Fruit fly (Drosophila melanogaster) whole organism, embryonic: Measurements from ENCODE around the gene udt.
A peak's percentile ranks its signal among the peaks of the same experiment; 100 is the strongest.

Experiments
- CG10274 ChIP-seq: fragments of 200-800 bp; sonication (Bioruptor generic); optimal IDR thresholded peaks from 3 replicates; lab custom pipeline; 2017; ENCODE audit warnings: missing biosample characterization, mild to moderate bottlenecking, missing genetic modification characterization
- CG10959 ChIP-seq: fragments of 200-800 bp; sonication (Bioruptor generic); IDR thresholded peaks from 2 replicates; pipeline ENCODE4 v1.3.6; 2022; ENCODE audit warnings: missing biosample characterization, missing genetic modification characterization
- CG12219 ChIP-seq: fragments of 200-800 bp; sonication (Bioruptor generic); optimal IDR thresholded peaks from 3 replicates; lab custom pipeline; 2018; ENCODE audit warnings: missing biosample characterization, mild to moderate bottlenecking, missing genetic modification characterization
- CG12659 ChIP-seq: fragments of 200-800 bp; sonication (Bioruptor generic); optimal IDR thresholded peaks from 3 replicates; lab custom pipeline; 2017; ENCODE audit warnings: mild to moderate bottlenecking, missing biosample characterization, missing genetic modification reagents, missing genetic modification characterization
- CG12942 ChIP-seq: fragments of 200-800 bp; sonication (Bioruptor generic); optimal IDR thresholded peaks from 3 replicates; lab custom pipeline; 2016; ENCODE audit warnings: missing biosample characterization, missing genetic modification characterization
- CG13296 ChIP-seq: fragments of 200-800 bp; sonication (Bioruptor generic); optimal IDR thresholded peaks from 3 replicates; lab custom pipeline; 2018; ENCODE audit warnings: missing biosample characterization, mild to moderate bottlenecking, missing genetic modification characterization
- CG13775 ChIP-seq: fragments of 200-800 bp; sonication (Bioruptor generic); optimal IDR thresholded peaks from 3 replicates; lab custom pipeline; 2017; ENCODE audit warnings: missing biosample characterization, mild to moderate bottlenecking, missing genetic modification characterization
- CG14014 ChIP-seq: fragments of 200-800 bp; sonication (Bioruptor generic); IDR thresholded peaks from 2 replicates; pipeline ENCODE4 v1.3.6; 2022; ENCODE audit warnings: missing biosample characterization, missing genetic modification characterization
- CG1603 ChIP-seq: fragments of 200-800 bp; sonication (Bioruptor generic); optimal IDR thresholded peaks from 2 replicates; lab custom pipeline; 2019; ENCODE audit warnings: missing biosample characterization, mild to moderate bottlenecking, missing genetic modification characterization, moderate library complexity
- CG16863 ChIP-seq: fragments of 200-800 bp; sonication (Bioruptor generic); optimal IDR thresholded peaks from 3 replicates; lab custom pipeline; 2016; ENCODE audit warnings: missing biosample characterization, missing genetic modification characterization
- CG17361 ChIP-seq: fragments of 200-800 bp; sonication (Bioruptor generic); IDR thresholded peaks from 3 replicates; pipeline ENCODE4 v1.3.6; 2022; ENCODE audit warnings: missing biosample characterization, missing genetic modification characterization
- CG34376 ChIP-seq: fragments of 200-800 bp; sonication (Bioruptor generic); optimal IDR thresholded peaks from 2 replicates; lab custom pipeline; 2018; ENCODE audit warnings: missing biosample characterization, mild to moderate bottlenecking, missing genetic modification characterization
- CG42726 ChIP-seq: fragments of 200-800 bp; sonication (Bioruptor generic); IDR thresholded peaks from 2 replicates; pipeline ENCODE4 v1.3.6; 2022; ENCODE audit warnings: missing biosample characterization, missing genetic modification characterization; ENCODE audit not compliant: partially characterized antibody
- CG4424 ChIP-seq: fragments of 200-800 bp; sonication (Bioruptor generic); optimal IDR thresholded peaks from 3 replicates; lab custom pipeline; 2016; ENCODE audit warnings: missing biosample characterization, missing genetic modification characterization
- CG4617 ChIP-seq: fragments of 200-800 bp; sonication (Bioruptor generic); optimal IDR thresholded peaks from 3 replicates; lab custom pipeline; 2016; ENCODE audit warnings: missing biosample characterization, missing genetic modification characterization, borderline replicate concordance
- CG8089 ChIP-seq: fragments of 200-800 bp; sonication (Bioruptor generic); optimal IDR thresholded peaks from 3 replicates; lab custom pipeline; 2016; ENCODE audit warnings: missing biosample characterization, missing genetic modification characterization
- CG8924 ChIP-seq: fragments of 200-800 bp; optimal IDR thresholded peaks from 3 replicates; lab custom pipeline; 2019; ENCODE audit warnings: missing biosample characterization, mild to moderate bottlenecking, missing genetic modification characterization, moderate library complexity
- CG9727 ChIP-seq: fragments of 200-800 bp; sonication (Bioruptor generic); optimal IDR thresholded peaks from 3 replicates; lab custom pipeline; 2017; ENCODE audit warnings: missing biosample characterization, mild to moderate bottlenecking, missing genetic modification characterization
- CkIIα-i1 ChIP-seq: fragments of 200-800 bp; sonication (Bioruptor generic); IDR thresholded peaks from 2 replicates; pipeline ENCODE4 v1.3.6; 2022; ENCODE audit warnings: missing biosample characterization, missing genetic modification characterization
- Dll ChIP-seq: fragments of 200-800 bp; sonication (Bioruptor generic); IDR thresholded peaks from 4 replicates; pipeline ENCODE4 v1.3.6; 2022; ENCODE audit warnings: missing biosample characterization, missing genetic modification characterization; ENCODE audit not compliant: partially characterized antibody
- H2.0 ChIP-seq: fragments of 200-800 bp; sonication (Bioruptor generic); IDR thresholded peaks from 2 replicates; pipeline ENCODE4 v1.3.6; 2022; ENCODE audit warnings: missing biosample characterization, missing genetic modification characterization
- Hr51 ChIP-seq, 2 experiments: fragments of 200-800 bp; sonication (Bioruptor generic); optimal IDR thresholded peaks; 2 replicates in 1 of 2; 3 replicates in 1 of 2; lab custom pipeline; 2016 to 2018; ENCODE audit warnings: missing biosample characterization in 2 of 2, missing genetic modification characterization in 2 of 2, mild to moderate bottlenecking in 1 of 2, moderate library complexity in 1 of 2
- Jarid2 ChIP-seq: fragments of 200-800 bp; sonication (Bioruptor generic); optimal IDR thresholded peaks from 3 replicates; lab custom pipeline; 2017; ENCODE audit warnings: mild to moderate bottlenecking, missing biosample characterization, missing genetic modification reagents, missing genetic modification characterization
- Kr ChIP-seq: fragments of 200-800 bp; sonication (Bioruptor generic); optimal IDR thresholded peaks from 2 replicates; lab custom pipeline; 2017; ENCODE audit warnings: missing biosample characterization, mild to moderate bottlenecking, missing genetic modification characterization
- Sry-β ChIP-seq: fragments of 200-800 bp; sonication (Bioruptor generic); optimal IDR thresholded peaks from 2 replicates; lab custom pipeline; 2018; ENCODE audit warnings: missing biosample characterization, mild to moderate bottlenecking, missing genetic modification characterization, moderate library complexity
- abd-A ChIP-seq: fragments of 200-800 bp; sonication (Bioruptor generic); optimal IDR thresholded peaks from 3 replicates; lab custom pipeline; 2019; ENCODE audit warnings: missing biosample characterization, mild to moderate bottlenecking, missing genetic modification characterization, moderate library complexity
- ap ChIP-seq: fragments of 200-800 bp; sonication (Bioruptor generic); IDR thresholded peaks from 2 replicates; pipeline ENCODE4 v1.3.6; 2022; ENCODE audit warnings: missing biosample characterization, missing genetic modification characterization
- bsh ChIP-seq, 2 experiments: fragments of 200-800 bp; sonication (Bioruptor generic); optimal IDR thresholded peaks; 2 replicates each; lab custom pipeline; 2017 to 2018; ENCODE audit warnings: mild to moderate bottlenecking in 2 of 2, missing biosample characterization in 2 of 2, missing genetic modification characterization in 2 of 2, moderate library complexity in 1 of 2
- dimm ChIP-seq: fragments of 200-800 bp; sonication (Bioruptor generic); IDR thresholded peaks from 2 replicates; pipeline ENCODE4 v1.3.6; 2022; ENCODE audit warnings: missing biosample characterization, missing genetic modification characterization
- disco-r ChIP-seq: fragments of 200-800 bp; sonication (Bioruptor generic); optimal IDR thresholded peaks from 2 replicates; lab custom pipeline; 2016; ENCODE audit warnings: missing biosample characterization, missing genetic modification characterization
- dmrt99B ChIP-seq: fragments of 200-800 bp; sonication (Bioruptor generic); optimal IDR thresholded peaks from 2 replicates; lab custom pipeline; 2018; ENCODE audit warnings: missing biosample characterization, mild to moderate bottlenecking, missing genetic modification characterization, moderate library complexity
- dysf ChIP-seq: fragments of 200-800 bp; sonication (Bioruptor generic); IDR thresholded peaks from 3 replicates; pipeline ENCODE4 v1.3.6; 2022; ENCODE audit warnings: missing biosample characterization, missing genetic modification characterization
- esg ChIP-seq: fragments of 200-800 bp; sonication (Bioruptor generic); conservative IDR thresholded peaks from 2 replicates; pipeline ENCODE4 v1.3.6; 2022; ENCODE audit warnings: missing biosample characterization, missing genetic modification characterization
- gem ChIP-seq: fragments of 200-800 bp; sonication (Bioruptor generic); optimal IDR thresholded peaks from 2 replicates; lab custom pipeline; 2019; ENCODE audit warnings: missing biosample characterization, mild to moderate bottlenecking, missing genetic modification characterization, moderate library complexity
- kay ChIP-seq: fragments of 200-800 bp; sonication (Bioruptor generic); optimal IDR thresholded peaks from 2 replicates; lab custom pipeline; 2016; ENCODE audit warnings: missing biosample characterization, missing genetic modification characterization
- mld ChIP-seq: fragments of 200-800 bp; sonication (Bioruptor generic); IDR thresholded peaks from 3 replicates; pipeline ENCODE4 v1.3.6; 2022; ENCODE audit warnings: missing biosample characterization, missing genetic modification characterization; ENCODE audit not compliant: partially characterized antibody
- onecut ChIP-seq: fragments of 200-800 bp; sonication (Bioruptor generic); IDR thresholded peaks from 2 replicates; pipeline ENCODE4 v1.3.6; 2022; ENCODE audit warnings: missing biosample characterization, missing genetic modification characterization
- org-1 ChIP-seq: fragments of 200-800 bp; sonication (Bioruptor generic); optimal IDR thresholded peaks from 2 replicates; lab custom pipeline; 2017; ENCODE audit warnings: missing biosample characterization, missing genetic modification characterization
- pita ChIP-seq: fragments of 200-800 bp; sonication (Bioruptor generic); optimal IDR thresholded peaks from 2 replicates; lab custom pipeline; 2017; ENCODE audit warnings: missing biosample characterization, mild to moderate bottlenecking, missing genetic modification characterization
- pnt ChIP-seq: fragments of 200-800 bp; sonication (Bioruptor generic); optimal IDR thresholded peaks from 3 replicates; lab custom pipeline; 2016; ENCODE audit warnings: missing biosample characterization, missing genetic modification characterization
- pzg ChIP-seq: fragments of 200-800 bp; sonication (Bioruptor generic); optimal IDR thresholded peaks from 3 replicates; lab custom pipeline; 2018; ENCODE audit warnings: missing biosample characterization, mild to moderate bottlenecking, missing genetic modification characterization, moderate library complexity
- ranshi ChIP-seq: fragments of 200-800 bp; sonication (Bioruptor generic); IDR thresholded peaks from 2 replicates; pipeline ENCODE4 v1.3.6; 2022; ENCODE audit warnings: missing biosample characterization, missing genetic modification characterization
- schlank ChIP-seq: fragments of 200-800 bp; sonication (Bioruptor generic); optimal IDR thresholded peaks from 2 replicates; lab custom pipeline; 2018; ENCODE audit warnings: missing biosample characterization, mild to moderate bottlenecking, missing genetic modification characterization
- sisA ChIP-seq: fragments of 200-800 bp; sonication (Bioruptor generic); IDR thresholded peaks from 2 replicates; pipeline ENCODE4 v1.3.6; 2022; ENCODE audit warnings: missing biosample characterization, missing genetic modification characterization
- slbo ChIP-seq: fragments of 200-800 bp; sonication (Bioruptor generic); IDR thresholded peaks from 2 replicates; pipeline ENCODE4 v1.3.6; 2022; ENCODE audit warnings: missing biosample characterization, missing genetic modification characterization
- sqz ChIP-seq: fragments of 200-800 bp; sonication (Bioruptor generic); optimal IDR thresholded peaks from 3 replicates; lab custom pipeline; 2018; ENCODE audit warnings: missing biosample characterization, mild to moderate bottlenecking, missing genetic modification characterization
- sr ChIP-seq: fragments of 200-800 bp; sonication (Bioruptor generic); IDR thresholded peaks from 3 replicates; pipeline ENCODE4 v1.3.6; 2022; ENCODE audit warnings: missing biosample characterization, missing genetic modification characterization
- tup ChIP-seq: fragments of 200-800 bp; sonication (Bioruptor generic); optimal IDR thresholded peaks from 2 replicates; lab custom pipeline; 2016; ENCODE audit warnings: missing biosample characterization, mild to moderate bottlenecking, missing genetic modification characterization, moderate library complexity
- vvl ChIP-seq: fragments of 200-800 bp; sonication (Bioruptor generic); IDR thresholded peaks from 2 replicates; pipeline ENCODE4 v1.3.6; 2022; ENCODE audit warnings: missing biosample characterization, missing genetic modification characterization
- wek ChIP-seq: fragments of 200-800 bp; sonication (Bioruptor generic); optimal IDR thresholded peaks from 3 replicates; lab custom pipeline; 2018; ENCODE audit warnings: missing biosample characterization, mild to moderate bottlenecking, missing genetic modification characterization, moderate library complexity
- yki ChIP-seq: fragments of >200 bp; optimal IDR thresholded peaks from 3 replicates; lab custom pipeline; 2018

Gene udt

DNA sequence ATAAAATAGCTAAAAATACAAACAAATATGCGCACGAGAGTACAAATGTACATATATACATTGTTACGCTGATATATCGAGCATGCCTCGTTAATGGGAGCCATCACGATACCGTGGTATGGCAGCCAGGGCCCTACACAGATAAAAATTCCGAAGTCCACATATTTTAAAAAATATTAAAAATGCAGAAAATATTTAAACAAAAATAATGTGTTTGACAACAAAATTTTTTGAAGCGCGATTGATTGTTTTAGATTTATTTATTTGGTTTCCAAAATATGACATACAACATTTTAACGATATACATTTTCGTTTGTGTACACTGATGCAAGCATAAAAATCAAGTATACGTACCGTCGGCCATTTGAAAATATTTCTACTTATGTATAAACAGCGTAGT lies 36.3 kb downstream of the udt start (continued):
- TF ChIP-seq abd-A (tag; lab: Kevin White, UChicago): peak; percentile 5
- TF ChIP-seq Dll (GFP tag; lab: Robert Waterston, UW): no peak
- TF ChIP-seq Kr (GFP tag; lab: Kevin White, UChicago): no peak
- peak; percentile 85 for TF ChIP-seq CG9727 (GFP tag; lab: Kevin White, UChicago)
- no peak for TF ChIP-seq CkIIα-i1 (GFP tag; lab: Robert Waterston, UW)
- TF ChIP-seq CG13775 (GFP tag; lab: Kevin White, UChicago): peak; percentile 81
- TF ChIP-seq CG14014 (GFP tag; lab: Robert Waterston, UW): peak; percentile 86
- TF ChIP-seq kay (GFP tag; lab: Kevin White, UChicago): peak; percentile 51
- TF ChIP-seq H2.0: peak; percentile 80
- peak; percentile 44 for TF ChIP-seq CG12942 (GFP tag; lab: Kevin White, UChicago)
- TF ChIP-seq wek (GFP tag; lab: Kevin White, UChicago): no peak
- peak; percentile 75 for TF ChIP-seq CG13296 (GFP tag; lab: Kevin White, UChicago)
- no peak for TF ChIP-seq dimm (GFP tag; lab: Robert Waterston, UW)
- TF ChIP-seq CG8924: peak; percentile 85
- TF ChIP-seq CG1603 (tag; lab: Kevin White, UChicago): peak; percentile 51
- TF ChIP-seq ap: peak; percentile 46
- peak; percentile 70 for TF ChIP-seq esg
- TF ChIP-seq CG16863 (GFP tag; lab: Kevin White, UChicago): peak; percentile 50
- TF ChIP-seq gem (tag; lab: Kevin White, UChicago): peak; percentile 88
- peak; percentile 13 for TF ChIP-seq CG8089
- TF ChIP-seq CG12659: peak; percentile 86
- TF ChIP-seq pzg: no peak
- TF ChIP-seq Sry-β (GFP tag; lab: Kevin White, UChicago): no peak
- TF ChIP-seq CG4424 (GFP tag; lab: Kevin White, UChicago): peak; percentile 64
- peak; percentile 73 for TF ChIP-seq org-1 (GFP tag; lab: Kevin White, UChicago)
- TF ChIP-seq dysf (GFP tag; lab: Robert Waterston, UW): peak; percentile 87
- no peak for TF ChIP-seq mld (GFP tag; lab: Robert Waterston, UW)
- TF ChIP-seq sisA (GFP tag; lab: Robert Waterston, UW): peak; percentile 72
- TF ChIP-seq CG10959 (GFP tag; lab: Robert Waterston, UW): no peak
- TF ChIP-seq schlank (tag; lab: Kevin White, UChicago): peak; percentile 72
- no peak for TF ChIP-seq CG42726 (GFP tag; lab: Robert Waterston, UW)
- TF ChIP-seq sqz (GFP tag; lab: Kevin White, UChicago): peak; percentile 33
- TF ChIP-seq dmrt99B (tag; lab: Kevin White, UChicago): peak; percentile 84
- TF ChIP-seq tup (GFP tag; lab: Kevin White, UChicago): peak; percentile 40
- peak; percentile 60 for TF ChIP-seq Jarid2 (GFP tag; lab: Kevin White, UChicago)
- peak; percentile 15 to 69 for TF ChIP-seq bsh (GFP tag; optimal IDR thresholded peaks at IDR 0.05; lab: Kevin White, UChicago)
- TF ChIP-seq CG4617 (GFP tag; lab: Kevin White, UChicago): peak; percentile 16
- peak; percentile 49 for TF ChIP-seq pnt (GFP tag; lab: Kevin White, UChicago)
- peak; percentile 73 for TF ChIP-seq ranshi (GFP tag; lab: Robert Waterston, UW)
- TF ChIP-seq disco-r (GFP tag; lab: Kevin White, UChicago): peak; percentile 45
- TF ChIP-seq Hr51 (GFP tag; optimal IDR thresholded peaks at IDR 0.05; lab: Kevin White, UChicago): peak; percentile 45 to 86
- TF ChIP-seq CG17361 (GFP tag; lab: Robert Waterston, UW): peak; percentile 75
- TF ChIP-seq CG12219 (GFP tag; lab: Kevin White, UChicago): peak; percentile 57
- TF ChIP-seq sr (GFP tag; lab: Robert Waterston, UW): peak; percentile 19; the same call in 1 of the 3 replicates
- no peak for TF ChIP-seq yki (lab: Kevin White, UChicago)
- TF ChIP-seq slbo (GFP tag; lab: Robert Waterston, UW): peak; percentile 92
- TF ChIP-seq onecut (GFP tag; lab: Robert Waterston, UW): no peak
- TF ChIP-seq pita (GFP tag; lab: Kevin White, UChicago): no peak
- TF ChIP-seq CG34376: no peak
- peak; percentile 88 for TF ChIP-seq vvl (GFP tag; lab: Robert Waterston, UW)
- TF ChIP-seq CG10274 (GFP tag; lab: Kevin White, UChicago): peak; percentile 27
